Fruit fly (Drosophila melanogaster) whole organism, embryonic: Measurements from ENCODE around the gene CG2278.

Experiments
- CG10565 ChIP-seq: fragments of 200-800 bp; sonication (Bioruptor generic); optimal IDR thresholded peaks from 3 replicates; lab custom pipeline; 2016; ENCODE audit warnings: missing biosample characterization, mild to moderate bottlenecking, missing genetic modification characterization
- CG12155 ChIP-seq: fragments of 200-800 bp; sonication (Bioruptor generic); optimal IDR thresholded peaks from 3 replicates; lab custom pipeline; 2016; ENCODE audit warnings: missing biosample characterization, missing genetic modification characterization
- CG13296 ChIP-seq: fragments of 200-800 bp; sonication (Bioruptor generic); optimal IDR thresholded peaks from 3 replicates; lab custom pipeline; 2018; ENCODE audit warnings: missing biosample characterization, mild to moderate bottlenecking, missing genetic modification characterization
- CG13424 ChIP-seq: fragments of 200-800 bp; sonication (Bioruptor generic); optimal IDR thresholded peaks from 2 replicates; lab custom pipeline; 2019; ENCODE audit warnings: missing biosample characterization, mild to moderate bottlenecking, missing genetic modification characterization, moderate library complexity
- CG14860 ChIP-seq: fragments of 200-800 bp; sonication (Bioruptor generic); IDR thresholded peaks from 3 replicates; pipeline ENCODE4 v1.3.6; 2022; ENCODE audit warnings: missing biosample characterization, missing genetic modification characterization; ENCODE audit not compliant: partially characterized antibody
- CG15479 ChIP-seq: fragments of 200-800 bp; sonication (Bioruptor generic); optimal IDR thresholded peaks from 3 replicates; lab custom pipeline; 2019; ENCODE audit warnings: missing biosample characterization, mild to moderate bottlenecking, missing genetic modification characterization, moderate library complexity
- CG17186 ChIP-seq: fragments of 200-800 bp; sonication (Bioruptor generic); optimal IDR thresholded peaks from 3 replicates; lab custom pipeline; 2017; ENCODE audit warnings: missing biosample characterization, missing genetic modification reagents, missing genetic modification characterization
- CG1792 ChIP-seq: fragments of 200-800 bp; sonication (Bioruptor generic); optimal IDR thresholded peaks from 2 replicates; lab custom pipeline; 2016; ENCODE audit warnings: missing biosample characterization, missing genetic modification characterization
- CG18476 ChIP-seq: fragments of 200-800 bp; sonication (Bioruptor generic); optimal IDR thresholded peaks from 2 replicates; lab custom pipeline; 2016; ENCODE audit warnings: missing biosample characterization, mild to moderate bottlenecking, missing genetic modification characterization
- CG2120 ChIP-seq: fragments of 200-800 bp; sonication (Bioruptor generic); optimal IDR thresholded peaks from 3 replicates; lab custom pipeline; 2016; ENCODE audit warnings: missing biosample characterization, missing genetic modification characterization
- CG2202 ChIP-seq: fragments of 200-800 bp; sonication (Bioruptor generic); optimal IDR thresholded peaks from 2 replicates; lab custom pipeline; 2018; ENCODE audit warnings: missing biosample characterization, mild to moderate bottlenecking, missing genetic modification characterization
- CG3847 ChIP-seq: fragments of 200-800 bp; sonication (Bioruptor generic); IDR thresholded peaks from 2 replicates; pipeline ENCODE4 v1.3.6; 2022; ENCODE audit warnings: missing biosample characterization, missing genetic modification characterization
- CG4617 ChIP-seq: fragments of 200-800 bp; sonication (Bioruptor generic); optimal IDR thresholded peaks from 3 replicates; lab custom pipeline; 2016; ENCODE audit warnings: missing biosample characterization, missing genetic modification characterization, borderline replicate concordance
- CG6254 ChIP-seq: fragments of 200-800 bp; sonication (Bioruptor generic); optimal IDR thresholded peaks from 3 replicates; lab custom pipeline; 2017; ENCODE audit warnings: mild to moderate bottlenecking, missing biosample characterization, missing genetic modification reagents, missing genetic modification characterization
- CG6272 ChIP-seq: fragments of 200-800 bp; sonication (Bioruptor generic); IDR thresholded peaks from 2 replicates; pipeline ENCODE4 v1.3.6; 2022; ENCODE audit warnings: missing biosample characterization, missing genetic modification characterization
- CG6765 ChIP-seq: fragments of 200-800 bp; sonication (Bioruptor generic); optimal IDR thresholded peaks from 3 replicates; lab custom pipeline; 2017; ENCODE audit warnings: missing biosample characterization, mild to moderate bottlenecking, missing genetic modification characterization
- CG7372 ChIP-seq: fragments of 200-800 bp; sonication (Bioruptor generic); IDR thresholded peaks from 2 replicates; pipeline ENCODE4 v1.3.6; 2022; ENCODE audit warnings: missing biosample characterization, missing genetic modification characterization
- Dek ChIP-seq: fragments of 200-800 bp; sonication (Bioruptor generic); optimal IDR thresholded peaks from 3 replicates; lab custom pipeline; 2019; ENCODE audit warnings: missing biosample characterization, mild to moderate bottlenecking, missing genetic modification characterization, moderate library complexity
- Dip3 ChIP-seq: fragments of 200-800 bp; sonication (Bioruptor generic); optimal IDR thresholded peaks from 3 replicates; lab custom pipeline; 2016; ENCODE audit warnings: missing biosample characterization, missing genetic modification characterization
- Dref ChIP-seq: fragments of 200-800 bp; sonication (Bioruptor generic); IDR thresholded peaks from 2 replicates; pipeline ENCODE4 v1.3.6; 2022; ENCODE audit warnings: missing biosample characterization, missing genetic modification characterization
- Eip74EF ChIP-seq, 2 experiments: fragments of 200-800 bp in 1 of 2; fragments of >200 bp in 1 of 2; sonication (Bioruptor generic) in 1 of 2; optimal IDR thresholded peaks; 2 replicates each; lab custom pipeline; 2017 to 2019; ENCODE audit warnings: missing biosample characterization in 2 of 2, missing genetic modification characterization in 2 of 2, mild to moderate bottlenecking in 1 of 2, moderate library complexity in 1 of 2
- Fer1 ChIP-seq: fragments of 200-800 bp; sonication (Bioruptor generic); optimal IDR thresholded peaks from 2 replicates; lab custom pipeline; 2017; ENCODE audit warnings: missing biosample characterization, mild to moderate bottlenecking, missing genetic modification characterization
- Kr ChIP-seq: fragments of 200-800 bp; sonication (Bioruptor generic); optimal IDR thresholded peaks from 2 replicates; lab custom pipeline; 2017; ENCODE audit warnings: missing biosample characterization, mild to moderate bottlenecking, missing genetic modification characterization
- Mad ChIP-seq: fragments of 200-800 bp; sonication (Bioruptor generic); optimal IDR thresholded peaks from 2 replicates; lab custom pipeline; 2016; ENCODE audit warnings: missing biosample characterization, missing genetic modification characterization
- NK7.1 ChIP-seq: fragments of 200-800 bp; sonication (Bioruptor generic); optimal IDR thresholded peaks from 3 replicates; lab custom pipeline; 2016; ENCODE audit warnings: missing biosample characterization, missing genetic modification characterization
- Nf-YC ChIP-seq: fragments of 200-800 bp; optimal IDR thresholded peaks from 3 replicates; lab custom pipeline; 2019; ENCODE audit warnings: missing biosample characterization, mild to moderate bottlenecking, missing genetic modification characterization, moderate library complexity
- Oli ChIP-seq: fragments of 200-800 bp; sonication (Bioruptor generic); optimal IDR thresholded peaks from 2 replicates; lab custom pipeline; 2018; ENCODE audit warnings: missing biosample characterization, mild to moderate bottlenecking, missing genetic modification characterization, moderate library complexity
- Sox100B ChIP-seq: fragments of 200-800 bp; sonication (Bioruptor generic); optimal IDR thresholded peaks from 3 replicates; lab custom pipeline; 2018; ENCODE audit warnings: missing biosample characterization, mild to moderate bottlenecking, missing genetic modification characterization
- Ssrp ChIP-seq: fragments of 200-800 bp; sonication (Bioruptor generic); optimal IDR thresholded peaks from 2 replicates; lab custom pipeline; 2018; ENCODE audit warnings: missing biosample characterization, mild to moderate bottlenecking, missing genetic modification characterization, moderate library complexity
- Tbp ChIP-seq: fragments of >200 bp; optimal IDR thresholded peaks from 2 replicates; lab custom pipeline; 2018; ENCODE audit warnings: missing biosample characterization, missing genetic modification characterization
- bbx ChIP-seq: fragments of 200-800 bp; sonication (Bioruptor generic); IDR thresholded peaks from 2 replicates; pipeline ENCODE4 v1.3.6; 2022; ENCODE audit warnings: missing biosample characterization, missing genetic modification characterization; ENCODE audit not compliant: partially characterized antibody
- crc ChIP-seq: fragments of 200-800 bp; sonication (Bioruptor generic); optimal IDR thresholded peaks from 2 replicates; lab custom pipeline; 2016; ENCODE audit warnings: missing biosample characterization, missing genetic modification characterization
- croc ChIP-seq: fragments of 200-800 bp; sonication (Bioruptor generic); conservative IDR thresholded peaks from 3 replicates; pipeline ENCODE4 v1.3.6; 2022; ENCODE audit warnings: missing biosample characterization, missing genetic modification characterization
- ems ChIP-seq: fragments of 200-800 bp; sonication (Bioruptor generic); optimal IDR thresholded peaks from 3 replicates; lab custom pipeline; 2016; ENCODE audit warnings: missing biosample characterization, missing genetic modification characterization
- fd96Cb ChIP-seq: fragments of 200-800 bp; sonication (Bioruptor generic); optimal IDR thresholded peaks from 2 replicates; lab custom pipeline; 2018; ENCODE audit warnings: missing biosample characterization, mild to moderate bottlenecking, missing genetic modification characterization, moderate library complexity
- gsb-n ChIP-seq: fragments of 200-800 bp; sonication (Bioruptor generic); optimal IDR thresholded peaks from 3 replicates; lab custom pipeline; 2018; ENCODE audit warnings: missing biosample characterization, mild to moderate bottlenecking, missing genetic modification characterization
- inv ChIP-seq: fragments of 200-800 bp; sonication (Bioruptor generic); IDR thresholded peaks from 2 replicates; pipeline ENCODE4 v1.3.6; 2022; ENCODE audit warnings: missing biosample characterization, missing genetic modification characterization; ENCODE audit not compliant: partially characterized antibody
- jigr1 ChIP-seq: fragments of 200-800 bp; sonication (Bioruptor generic); IDR thresholded peaks from 3 replicates; pipeline ENCODE4 v1.3.6; 2022; ENCODE audit warnings: missing biosample characterization, missing genetic modification characterization
- ken ChIP-seq: fragments of 200-800 bp; sonication (Bioruptor generic); IDR thresholded peaks from 3 replicates; pipeline ENCODE4 v1.3.6; 2022; ENCODE audit warnings: missing biosample characterization, missing genetic modification characterization
- knrl ChIP-seq: fragments of 200-800 bp; sonication (Bioruptor generic); IDR thresholded peaks from 3 replicates; pipeline ENCODE4 v1.3.6; 2022; ENCODE audit warnings: missing biosample characterization, missing genetic modification characterization; ENCODE audit not compliant: partially characterized antibody
- lbe ChIP-seq: fragments of 200-800 bp; sonication (Bioruptor generic); optimal IDR thresholded peaks from 2 replicates; lab custom pipeline; 2016; ENCODE audit warnings: missing biosample characterization, mild to moderate bottlenecking, missing genetic modification characterization
- odd ChIP-seq: fragments of 200-800 bp; sonication (Bioruptor generic); optimal IDR thresholded peaks from 2 replicates; lab custom pipeline; 2017; ENCODE audit warnings: missing biosample characterization, mild to moderate bottlenecking, missing genetic modification characterization
- pho ChIP-seq: fragments of 200-800 bp; sonication (Bioruptor generic); optimal IDR thresholded peaks from 2 replicates; lab custom pipeline; 2016; ENCODE audit warnings: missing biosample characterization, missing genetic modification characterization
- phol ChIP-seq: fragments of 200-800 bp; sonication (Bioruptor generic); optimal IDR thresholded peaks from 3 replicates; lab custom pipeline; 2018; ENCODE audit warnings: missing biosample characterization, mild to moderate bottlenecking, missing genetic modification characterization, moderate library complexity
- sens ChIP-seq: fragments of 200-800 bp; sonication (Bioruptor generic); peaks from one replicate; lab custom pipeline; 2016; ENCODE audit warnings: missing biosample characterization, missing genetic modification characterization
- sim ChIP-seq: fragments of 200-800 bp; sonication (Bioruptor generic); IDR thresholded peaks from 2 replicates; pipeline ENCODE4 v1.3.6; 2022; ENCODE audit warnings: missing biosample characterization, missing genetic modification characterization
- ssp ChIP-seq: fragments of 200-800 bp; sonication (Bioruptor generic); IDR thresholded peaks from 2 replicates; pipeline ENCODE4 v1.3.6; 2022; ENCODE audit warnings: missing biosample characterization, missing genetic modification characterization
- tna ChIP-seq: fragments of 200-800 bp; sonication (Bioruptor generic); IDR thresholded peaks from 2 replicates; pipeline ENCODE4 v1.3.6; 2022; ENCODE audit warnings: missing biosample characterization, missing genetic modification characterization; ENCODE audit not compliant: partially characterized antibody
- twi ChIP-seq: fragments of 200-800 bp; optimal IDR thresholded peaks from 2 replicates; lab custom pipeline; 2019; ENCODE audit warnings: missing biosample characterization, mild to moderate bottlenecking, missing genetic modification characterization, moderate library complexity
- yki ChIP-seq: fragments of >200 bp; optimal IDR thresholded peaks from 3 replicates; lab custom pipeline; 2018

Gene CG2278

dm6 chrX:8145501-8146157 is 24.4 kb downstream of the CG2278 start, which contains the start of the genes alpha-PheRS and CG2129 (continued):
- no peak for TF ChIP-seq knrl (GFP tag; lab: Robert Waterston, UW)
- peak; percentile 60 for TF ChIP-seq CG13424 (tag; lab: Kevin White, UChicago)
- TF ChIP-seq tna = no peak
- TF ChIP-seq phol (tag; lab: Kevin White, UChicago) = peak; percentile 53
- TF ChIP-seq yki = no peak
- TF ChIP-seq Kr (GFP tag; lab: Kevin White, UChicago) = no peak
- TF ChIP-seq lbe (GFP tag; lab: Kevin White, UChicago) = peak; percentile 4
- no peak for TF ChIP-seq ems (GFP tag; lab: Kevin White, UChicago)
- TF ChIP-seq NK7.1 (GFP tag; lab: Kevin White, UChicago) = no peak
- no peak for TF ChIP-seq CG6765 (GFP tag; lab: Kevin White, UChicago)
- TF ChIP-seq bbx (GFP tag; lab: Robert Waterston, UW) = no peak
- no peak for TF ChIP-seq CG2202
- TF ChIP-seq crc (GFP tag; lab: Kevin White, UChicago) = no peak
- peak; percentile 48 for TF ChIP-seq Nf-YC (tag; lab: Kevin White, UChicago)
- no peak for TF ChIP-seq Mad
- peak; percentile 68 for TF ChIP-seq Dref (GFP tag; lab: Robert Waterston, UW)
- peak; percentile 84 for TF ChIP-seq CG2120
- no peak for TF ChIP-seq ken (GFP tag; lab: Robert Waterston, UW)
- TF ChIP-seq Ssrp (tag; lab: Kevin White, UChicago) = no peak
- TF ChIP-seq CG18476 (GFP tag; lab: Kevin White, UChicago) = no peak
- TF ChIP-seq CG6254 (GFP tag; lab: Kevin White, UChicago) = no peak
- no peak for TF ChIP-seq CG15479
- TF ChIP-seq Tbp (GFP tag; lab: Kevin White, UChicago) = no peak
- no peak for TF ChIP-seq odd
- no peak for TF ChIP-seq CG7372 (GFP tag; lab: Robert Waterston, UW)
- no peak for TF ChIP-seq inv (GFP tag; lab: Robert Waterston, UW)
- no peak for TF ChIP-seq CG1792 (GFP tag; lab: Kevin White, UChicago)
- no peak for TF ChIP-seq Sox100B (GFP tag; lab: Kevin White, UChicago)
- TF ChIP-seq Eip74EF (GFP tag; optimal IDR thresholded peaks at IDR 0.05; lab: Kevin White, UChicago) = peak in 1 of 2 experiments; percentile 15
- TF ChIP-seq twi (tag; lab: Kevin White, UChicago) = no peak
- no peak for TF ChIP-seq ssp
- no peak for TF ChIP-seq fd96Cb
- TF ChIP-seq CG12155 (GFP tag; lab: Kevin White, UChicago) = peak; percentile 3
- TF ChIP-seq croc = no peak
- no peak for TF ChIP-seq CG10565
- TF ChIP-seq jigr1 (GFP tag; lab: Robert Waterston, UW) = no peak
- no peak for TF ChIP-seq sim (GFP tag; lab: Robert Waterston, UW)
- TF ChIP-seq Oli (tag; lab: Kevin White, UChicago) = no peak
- peak; percentile 3 for TF ChIP-seq Dek
- TF ChIP-seq CG3847 (GFP tag; lab: Robert Waterston, UW) = 0 out of 2 replicates have a peak, but pooled peaks have one; percentile 12
- no peak for TF ChIP-seq Dip3 (GFP tag; lab: Kevin White, UChicago)
- no peak for TF ChIP-seq CG6272
- no peak for TF ChIP-seq CG4617 (GFP tag; lab: Kevin White, UChicago)
- TF ChIP-seq CG13296 (GFP tag; lab: Kevin White, UChicago) = peak; percentile 50
- TF ChIP-seq Fer1 (GFP tag; lab: Kevin White, UChicago) = peak; percentile 54
- TF ChIP-seq CG14860 (GFP tag; lab: Robert Waterston, UW) = no peak
- TF ChIP-seq CG17186 (GFP tag; lab: Kevin White, UChicago) = peak; percentile 38
- no peak for TF ChIP-seq gsb-n
- peak; percentile 23 for TF ChIP-seq pho
- TF ChIP-seq sens = peak; percentile 77
